Fruit fly (Drosophila melanogaster) whole organism, pupa: ENCODE data around the gene Targ1.

ENCODE experiments used
- CG12605 ChIP-seq: fragments of 200-800 bp; sonication (Bioruptor generic); IDR thresholded peaks from 2 replicates; pipeline ENCODE4 v1.3.6; 2022; ENCODE audit warnings: missing biosample characterization, missing genetic modification characterization
- CG17806 ChIP-seq: fragments of 200-800 bp; sonication (Bioruptor generic); optimal IDR thresholded peaks from 2 replicates; lab custom pipeline; 2018; ENCODE audit warnings: missing biosample characterization, mild to moderate bottlenecking, missing genetic modification characterization, moderate library complexity
- CG9948 ChIP-seq: fragments of 200-800 bp; sonication (Bioruptor generic); optimal IDR thresholded peaks from 2 replicates; lab custom pipeline; 2018; ENCODE audit warnings: missing biosample characterization, mild to moderate bottlenecking, missing genetic modification characterization, moderate library complexity
- Ets98B ChIP-seq: fragments of 200-800 bp; sonication (Bioruptor generic); IDR thresholded peaks from 2 replicates; pipeline ENCODE4 v1.3.6; 2022; ENCODE audit warnings: missing biosample characterization, missing genetic modification characterization
- Pif1A ChIP-seq: fragments of 200-800 bp; sonication (Bioruptor generic); optimal IDR thresholded peaks from 3 replicates; lab custom pipeline; 2016; ENCODE audit warnings: missing biosample characterization, missing genetic modification characterization
- Pif1B ChIP-seq: fragments of 200-800 bp; sonication (Bioruptor generic); optimal IDR thresholded peaks from 3 replicates; lab custom pipeline; 2016; ENCODE audit warnings: missing biosample characterization, missing genetic modification characterization
- Snoo ChIP-seq: fragments of 200-800 bp; sonication (Bioruptor generic); optimal IDR thresholded peaks from 3 replicates; lab custom pipeline; 2017; ENCODE audit warnings: missing biosample characterization, mild to moderate bottlenecking, missing genetic modification characterization, inconsistent platforms
- gl ChIP-seq: fragments of 200-800 bp; sonication (Bioruptor generic); optimal IDR thresholded peaks from 2 replicates; lab custom pipeline; 2018; ENCODE audit warnings: missing biosample characterization, mild to moderate bottlenecking, missing genetic modification characterization
- rn ChIP-seq: fragments of 200-800 bp; sonication (Bioruptor generic); IDR thresholded peaks from 2 replicates; pipeline ENCODE4 v1.3.6; 2022; ENCODE audit warnings: missing biosample characterization, missing genetic modification characterization

- TF ChIP-seq CG12605 (GFP tag; lab: Robert Waterston, UW), result no peak
- no peak for TF ChIP-seq Ets98B (GFP tag; lab: Robert Waterston, UW)
- no peak for TF ChIP-seq CG17806 (tag; lab: Kevin White, UChicago)
- TF ChIP-seq Snoo (tag; lab: Kevin White, UChicago), result no peak
- no peak for TF ChIP-seq Pif1B (GFP tag; lab: Kevin White, UChicago)
- TF ChIP-seq CG9948 (tag; lab: Kevin White, UChicago), result no peak
- no peak for TF ChIP-seq Pif1A (GFP tag; lab: Kevin White, UChicago)
- TF ChIP-seq rn (GFP tag; lab: Robert Waterston, UW), result no peak
- TF ChIP-seq gl, result no peak
These were observed 2.8 kb upstream of the Targ1 start for dm6 chr3L:21205496-21205824.
